Worm (Caenorhabditis elegans): ENCODE results near the gene E02H4.7.
A peak's percentile ranks its signal among the peaks of the same experiment; 100 is the strongest.

- TF ChIP-seq sea-1 (GFP tag; conservative IDR thresholded peaks at IDR 0.05): peak; percentile 72; the same call in 1 of the 2 replicates
- TF ChIP-seq ceh-36 (tag; optimal IDR thresholded peaks at IDR 0.05): peak; percentile 59
- TF ChIP-seq hmbx-1 (tag; optimal IDR thresholded peaks at IDR 0.05): no peak
- TF ChIP-seq ama-1 (optimal IDR thresholded peaks at IDR 0.05): no peak
- TF ChIP-seq hnd-1 (tag; optimal IDR thresholded peaks at IDR 0.05): peak; percentile 29
- no peak for TF ChIP-seq ets-7 (tag; optimal IDR thresholded peaks at IDR 0.05)
These were observed 27.3 kb upstream of the E02H4.7 start for ce11 chrX:14228764-14229163.
